Worm (Caenorhabditis elegans): ENCODE measurements around the gene W02F12.8.

- TF ChIP-seq unc-62 (GFP tag; optimal IDR thresholded peaks at IDR 0.05 in 1 of 2): no peak
- no peak for TF ChIP-seq unc-62 (tag; optimal IDR thresholded peaks at IDR 0.05)
- TF ChIP-seq mdl-1 (tag; optimal IDR thresholded peaks at IDR 0.05): no peak
- no peak for TF ChIP-seq nhr-6 (tag; optimal IDR thresholded peaks at IDR 0.05)
- TF ChIP-seq ztf-7 (tag; optimal IDR thresholded peaks at IDR 0.05): no peak
- TF ChIP-seq dve-1 (tag; optimal IDR thresholded peaks at IDR 0.05; ENCODE audit: insufficient read depth): no peak
- TF ChIP-seq ama-1 (optimal IDR thresholded peaks at IDR 0.05): no peak
- TF ChIP-seq sdz-12 (GFP tag; optimal IDR thresholded peaks at IDR 0.05): no peak
Observed at ce11 chrV:6683282-6683681, 11.3 kb downstream of the W02F12.8 start.
